Worm (Caenorhabditis elegans) whole organism, L4 larva: ENCODE results near the gene sra-26.
A peak's percentile ranks its signal among the peaks of the same experiment; 100 is the strongest.

Source experiments
- D1046.2 ChIP-seq: fragments of 200-800 bp; sonication (Bioruptor generic); IDR thresholded peaks from 2 replicates; pipeline ENCODE4 v1.3.6; 2022; ENCODE audit warnings: missing genetic modification characterization, missing compliant biosample characterization
- F49E8.2 ChIP-seq: sonication (generic microtip); optimal IDR thresholded peaks from 2 replicates; lab custom pipeline; 2016; ENCODE audit warnings: missing compliant biosample characterization, mild to moderate bottlenecking, missing genetic modification characterization, borderline replicate concordance
- T20F7.1 ChIP-seq: fragments of 200-800 bp; sonication (Bioruptor generic); optimal IDR thresholded peaks from 2 replicates; lab custom pipeline; 2018; ENCODE audit warnings: mild to moderate bottlenecking, missing genetic modification characterization, missing compliant biosample characterization
- Y105C5A.15 ChIP-seq: fragments of 200-800 bp; sonication (Bioruptor generic); IDR thresholded peaks from 2 replicates; pipeline ENCODE4 v1.3.6; 2022; ENCODE audit warnings: missing genetic modification characterization, missing compliant biosample characterization
- Y48G9A.11 ChIP-seq: fragments of 200-800 bp; sonication (Bioruptor generic); IDR thresholded peaks from 2 replicates; pipeline ENCODE4 v1.3.6; 2022; ENCODE audit warnings: missing genetic modification reagents, missing genetic modification characterization, missing compliant biosample characterization
- Y75B8A.6 ChIP-seq: fragments of 200-800 bp; sonication (Bioruptor generic); IDR thresholded peaks from 2 replicates; pipeline ENCODE4 v1.3.6; 2022; ENCODE audit warnings: missing genetic modification reagents, missing genetic modification characterization, missing compliant biosample characterization
- ZK546.5 ChIP-seq, 2 experiments: sonication (generic microtip); optimal IDR thresholded peaks; 2 replicates each; lab custom pipeline; 2017; ENCODE audit warnings: missing biosample characterization in 2 of 2, missing genetic modification characterization in 2 of 2
- ceh-20 ChIP-seq: fragments of 200-800 bp; sonication (Bioruptor generic); IDR thresholded peaks from 2 replicates; pipeline ENCODE4 v1.3.6; 2022; ENCODE audit warnings: missing genetic modification reagents, missing genetic modification characterization, missing compliant biosample characterization
- ceh-62 ChIP-seq: sonication (generic microtip); optimal IDR thresholded peaks from 2 replicates; lab custom pipeline; 2017; ENCODE audit warnings: missing biosample characterization, missing genetic modification characterization
- ceh-82 ChIP-seq: sonication (generic microtip); optimal IDR thresholded peaks from 2 replicates; lab custom pipeline; 2017; ENCODE audit warnings: missing biosample characterization, missing genetic modification characterization
- ces-1 ChIP-seq: fragments of 150-350 bp; sonication (generic microtip); optimal IDR thresholded peaks from 4 replicates; lab custom pipeline; 2014; ENCODE audit warnings: missing biosample characterization, missing genetic modification reagents, missing genetic modification characterization
- daf-16 ChIP-seq, 3 experiments: sonication (generic microtip); optimal IDR thresholded peaks; 2 replicates each; lab custom pipeline; 2016 to 2017; ENCODE audit warnings: missing genetic modification characterization in 3 of 3, missing genetic modification reagents in 3 of 3, mild to moderate bottlenecking in 2 of 3, missing compliant biosample characterization in 2 of 3, missing biosample characterization in 1 of 3, moderate library complexity in 1 of 3
- daf-19 ChIP-seq: fragments of 200-800 bp; sonication (Bioruptor generic); conservative IDR thresholded peaks from 2 replicates; pipeline ENCODE4 v1.3.6; 2022; ENCODE audit warnings: missing genetic modification characterization, missing compliant biosample characterization
- dmd-6 ChIP-seq: fragments of 200-800 bp; sonication (Bioruptor generic); IDR thresholded peaks from 2 replicates; pipeline ENCODE4 v1.3.6; 2022; ENCODE audit warnings: missing genetic modification reagents, missing genetic modification characterization, missing compliant biosample characterization
- dmd-9 ChIP-seq: fragments of 200-800 bp; sonication (Bioruptor generic); IDR thresholded peaks from 2 replicates; pipeline ENCODE4 v1.3.6; 2022; ENCODE audit warnings: missing genetic modification reagents, missing genetic modification characterization, missing compliant biosample characterization
- dve-1 ChIP-seq: sonication (generic microtip); optimal IDR thresholded peaks from 2 replicates; lab custom pipeline; 2017; ENCODE audit warnings: antibody characterized with exemption, mild to moderate bottlenecking, missing genetic modification characterization, missing compliant biosample characterization; ENCODE audit not compliant: insufficient read depth
- egl-27 ChIP-seq: sonication (generic microtip); optimal IDR thresholded peaks from 3 replicates; lab custom pipeline; 2017; ENCODE audit warnings: missing biosample characterization, missing genetic modification reagents, missing genetic modification characterization
- fkh-10 ChIP-seq: fragments of 150-350 bp; optimal IDR thresholded peaks from 2 replicates; lab custom pipeline; 2014; ENCODE audit warnings: missing biosample characterization, missing genetic modification reagents, missing genetic modification characterization
- hlh-11 ChIP-seq: fragments of 200-800 bp; sonication (Bioruptor generic); optimal IDR thresholded peaks from 2 replicates; lab custom pipeline; 2018; ENCODE audit warnings: mild to moderate bottlenecking, missing genetic modification characterization, missing compliant biosample characterization
- hmg-1.1 ChIP-seq: fragments of 200-800 bp; sonication (Bioruptor generic); IDR thresholded peaks from 2 replicates; pipeline ENCODE4 v1.3.6; 2022; ENCODE audit warnings: missing genetic modification reagents, missing genetic modification characterization, missing compliant biosample characterization
- jun-1 ChIP-seq: fragments of 150-350 bp; optimal IDR thresholded peaks from 2 replicates; lab custom pipeline; 2014; ENCODE audit warnings: missing biosample characterization, missing genetic modification reagents, missing genetic modification characterization
- lin-29 ChIP-seq: fragments of 200-800 bp; sonication (Bioruptor generic); IDR thresholded peaks from 2 replicates; pipeline ENCODE4 v1.3.6; 2022; ENCODE audit warnings: missing genetic modification reagents, missing genetic modification characterization, missing compliant biosample characterization
- lin-38 ChIP-seq: fragments of 200-800 bp; sonication (Bioruptor generic); IDR thresholded peaks from 2 replicates; pipeline ENCODE4 v1.3.6; 2022; ENCODE audit warnings: missing genetic modification reagents, missing genetic modification characterization, missing compliant biosample characterization
- lin-39 ChIP-seq: fragments of 150-350 bp; optimal IDR thresholded peaks from 2 replicates; lab custom pipeline; 2014; ENCODE audit warnings: missing biosample characterization, missing genetic modification reagents, missing genetic modification characterization
- lir-3 ChIP-seq: sonication (generic microtip); optimal IDR thresholded peaks from 2 replicates; lab custom pipeline; 2016; ENCODE audit warnings: mild to moderate bottlenecking, missing genetic modification characterization, missing compliant biosample characterization
- lsy-2 ChIP-seq, 2 experiments: fragments of 150-350 bp in 1 of 2; sonication (generic microtip) in 1 of 2; optimal IDR thresholded peaks; 2 replicates each; lab custom pipeline; 2014 to 2017; ENCODE audit warnings: missing biosample characterization in 2 of 2, missing genetic modification characterization in 2 of 2
- madf-5 ChIP-seq, 2 experiments: fragments of 200-800 bp; sonication (Bioruptor generic); IDR thresholded peaks; 2 replicates each; pipeline ENCODE4 v1.3.6; 2022; ENCODE audit warnings: missing compliant biosample characterization in 2 of 2, missing genetic modification characterization in 2 of 2
- madf-9 ChIP-seq: fragments of 200-800 bp; sonication (Bioruptor generic); conservative IDR thresholded peaks from 2 replicates; pipeline ENCODE4 v1.3.6; 2022; ENCODE audit warnings: missing genetic modification reagents, missing genetic modification characterization, missing compliant biosample characterization
- mdl-1 ChIP-seq, 2 experiments: fragments of 150-350 bp in 1 of 2; sonication (generic microtip) in 1 of 2; optimal IDR thresholded peaks; 2 replicates each; lab custom pipeline; 2014 to 2017; ENCODE audit warnings: missing biosample characterization in 2 of 2, missing genetic modification characterization in 2 of 2
- mes-2 ChIP-seq: sonication (generic microtip); optimal IDR thresholded peaks from 2 replicates; lab custom pipeline; 2016; ENCODE audit warnings: missing genotype, mild to moderate bottlenecking, missing genetic modification characterization, missing compliant biosample characterization; ENCODE audit not compliant: poor library complexity, severe bottlenecking
- mxl-2 ChIP-seq: fragments of 200-800 bp; sonication (Bioruptor generic); conservative IDR thresholded peaks from 2 replicates; pipeline ENCODE4 v1.3.6; 2022; ENCODE audit warnings: missing genetic modification reagents, missing genetic modification characterization, missing compliant biosample characterization
- mxl-3 ChIP-seq: fragments of 200-800 bp; sonication (Bioruptor generic); optimal IDR thresholded peaks from 2 replicates; lab custom pipeline; 2018; ENCODE audit warnings: mild to moderate bottlenecking, missing genetic modification characterization, missing compliant biosample characterization
- nhr-102 ChIP-seq: sonication (generic microtip); optimal IDR thresholded peaks from 2 replicates; lab custom pipeline; 2016; ENCODE audit warnings: mild to moderate bottlenecking, missing genetic modification characterization, moderate library complexity, missing compliant biosample characterization
- nhr-237 ChIP-seq: sonication (generic microtip); optimal IDR thresholded peaks from 2 replicates; lab custom pipeline; 2017; ENCODE audit warnings: missing biosample characterization, missing genetic modification characterization
- nhr-25 ChIP-seq: sonication (generic microtip); optimal IDR thresholded peaks from 2 replicates; lab custom pipeline; 2017; ENCODE audit warnings: missing genetic modification characterization, mild to moderate bottlenecking, missing compliant biosample characterization, antibody characterized with exemption, moderate library complexity, borderline replicate concordance; ENCODE audit not compliant: insufficient read depth
- nhr-28 ChIP-seq: fragments of 150-350 bp; optimal IDR thresholded peaks from 2 replicates; lab custom pipeline; 2014; ENCODE audit warnings: missing biosample characterization, missing genetic modification characterization
- nhr-77 ChIP-seq: fragments of 150-350 bp; optimal IDR thresholded peaks from 2 replicates; lab custom pipeline; 2014; ENCODE audit warnings: missing biosample characterization, missing genetic modification characterization
- php-3 ChIP-seq: fragments of 200-800 bp; sonication (Bioruptor generic); IDR thresholded peaks from 2 replicates; pipeline ENCODE4 v1.3.6; 2022; ENCODE audit warnings: missing genetic modification reagents, missing genetic modification characterization, missing compliant biosample characterization
- rbr-2 ChIP-seq: sonication (generic microtip); optimal IDR thresholded peaks from 2 replicates; lab custom pipeline; 2016; ENCODE audit warnings: missing genotype, missing genetic modification characterization, missing compliant biosample characterization
- sdz-12 ChIP-seq: fragments of 200-800 bp; sonication (Bioruptor generic); optimal IDR thresholded peaks from 2 replicates; lab custom pipeline; 2018; ENCODE audit warnings: mild to moderate bottlenecking, missing genetic modification characterization, missing compliant biosample characterization
- set-16 ChIP-seq: fragments of 200-800 bp; sonication (Bioruptor generic); IDR thresholded peaks from 2 replicates; pipeline ENCODE4 v1.3.6; 2022; ENCODE audit warnings: missing genetic modification reagents, missing genetic modification characterization, missing compliant biosample characterization
- snpc-1.2 ChIP-seq: fragments of 200-800 bp; sonication (Bioruptor generic); IDR thresholded peaks from 2 replicates; pipeline ENCODE4 v1.3.6; 2022; ENCODE audit warnings: missing genetic modification reagents, missing genetic modification characterization, missing compliant biosample characterization
- spr-3 ChIP-seq: fragments of 200-800 bp; sonication (Bioruptor generic); optimal IDR thresholded peaks from 2 replicates; lab custom pipeline; 2018; ENCODE audit warnings: mild to moderate bottlenecking, missing genetic modification characterization, missing compliant biosample characterization
- tra-1 ChIP-seq: fragments of 200-800 bp; sonication (Bioruptor generic); IDR thresholded peaks from 2 replicates; pipeline ENCODE4 v1.3.6; 2022; ENCODE audit warnings: missing genetic modification reagents, missing genetic modification characterization, missing compliant biosample characterization
- unc-39 ChIP-seq: sonication (generic microtip); optimal IDR thresholded peaks from 2 replicates; lab custom pipeline; 2017; ENCODE audit warnings: missing biosample characterization, missing genetic modification characterization
- zip-11 ChIP-seq: fragments of 200-800 bp; sonication (Bioruptor generic); IDR thresholded peaks from 2 replicates; pipeline ENCODE4 v1.3.6; 2022; ENCODE audit warnings: missing genetic modification characterization, missing compliant biosample characterization
- ztf-11 ChIP-seq: fragments of 150-350 bp; optimal IDR thresholded peaks from 2 replicates; lab custom pipeline; 2014; ENCODE audit warnings: missing biosample characterization, missing genetic modification characterization
- ztf-7 ChIP-seq: fragments of 150-350 bp; optimal IDR thresholded peaks from 2 replicates; lab custom pipeline; 2014; ENCODE audit warnings: missing biosample characterization, missing genetic modification characterization

The sra-26 gene

ce11 chrII:6679724-6680123, 28.1 kb upstream of the sra-26 start, which contains the start of gene ift-74:
TSS of gene ift-74 (plus strand) at chrII:6680024.
- TF ChIP-seq hlh-11 (tag; lab: Kevin White, UChicago) (no peak), nhr-237 (tag; lab: Kevin White, UChicago) (no peak), zip-11 (GFP tag; lab: Robert Waterston, UW) (no peak), nhr-25 (tag; lab: Kevin White, UChicago) (no peak), Y48G9A.11 (GFP tag; lab: Robert Waterston, UW) (no peak), jun-1 (tag; lab: Kevin White, UChicago) (no peak), ztf-7 (tag; lab: Kevin White, UChicago) (no peak), dve-1 (tag; lab: Kevin White, UChicago) (no peak), unc-39 (no peak), rbr-2 (tag; lab: Kevin White, UChicago) (no peak), Y75B8A.6 (GFP tag; lab: Robert Waterston, UW) (no peak), dmd-6 (no peak), nhr-28 (no peak), snpc-1.2 (no peak)

DNA sequence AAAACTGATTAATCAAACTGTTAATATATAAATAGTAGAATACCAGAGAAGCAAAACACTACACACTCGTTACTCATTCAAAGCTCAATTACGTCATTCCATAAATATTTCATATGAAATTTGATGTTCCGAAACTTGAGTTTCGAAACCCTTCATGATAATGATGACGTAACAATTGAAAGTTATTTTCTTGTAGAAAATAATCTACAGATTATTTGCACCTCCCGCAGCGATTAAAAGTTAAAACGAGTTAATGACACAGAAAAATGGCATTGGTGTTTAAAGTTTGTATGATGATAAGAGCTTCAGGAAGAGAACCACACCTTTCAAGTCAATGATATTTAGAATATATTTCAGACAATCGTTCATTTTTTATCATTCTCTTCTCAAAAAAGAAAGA, 22.3 kb upstream of the sra-26 start, which contains the start of gene H43E16.1:
Gene H43E16.1 (plus strand): TSS at position 375 of the 400 bp plus-strand sequence.
- TF ChIP-seq daf-19 (GFP tag; lab: Robert Waterston, UW): no peak
- TF ChIP-seq dmd-9 (GFP tag; lab: Robert Waterston, UW): no peak
- no peak for TF ChIP-seq mxl-2 (GFP tag; lab: Robert Waterston, UW)
- TF ChIP-seq ZK546.5 (tag; optimal IDR thresholded peaks at IDR 0.05; lab: Kevin White, UChicago): no peak
- TF ChIP-seq Y105C5A.15 (GFP tag; lab: Robert Waterston, UW): no peak
- TF ChIP-seq T20F7.1: no peak
- no peak for TF ChIP-seq mes-2
- TF ChIP-seq set-16 (GFP tag; lab: Robert Waterston, UW): no peak
- TF ChIP-seq php-3 (GFP tag; lab: Robert Waterston, UW): peak; percentile 76
- no peak for TF ChIP-seq daf-16 (GFP tag; optimal IDR thresholded peaks at IDR 0.05; lab: Kevin White, UChicago)
- TF ChIP-seq daf-16 (tag; optimal IDR thresholded peaks at IDR 0.05; lab: Kevin White, UChicago): peak; percentile 57
- TF ChIP-seq lin-29 (GFP tag; lab: Robert Waterston, UW): no peak
- TF ChIP-seq nhr-28: peak; percentile 63
- no peak for TF ChIP-seq spr-3 (GFP tag; lab: Kevin White, UChicago)
- TF ChIP-seq hmg-1.1: no peak
- TF ChIP-seq F49E8.2 (tag; lab: Kevin White, UChicago): no peak
- TF ChIP-seq lin-39 (tag; lab: Kevin White, UChicago): no peak
- no peak for TF ChIP-seq D1046.2 (GFP tag; lab: Robert Waterston, UW)
- no peak for TF ChIP-seq egl-27
- TF ChIP-seq ces-1 (GFP tag; lab: Kevin White, UChicago): no peak
- TF ChIP-seq zip-11 (GFP tag; lab: Robert Waterston, UW): no peak
- TF ChIP-seq tra-1: no peak
- no peak for TF ChIP-seq lir-3
- TF ChIP-seq snpc-1.2: no peak
- no peak for TF ChIP-seq nhr-102 (tag; lab: Kevin White, UChicago)
- no peak for TF ChIP-seq fkh-10 (GFP tag; lab: Kevin White, UChicago)
- TF ChIP-seq nhr-77 (tag; lab: Kevin White, UChicago): peak; percentile 32
- no peak for TF ChIP-seq ceh-62
- TF ChIP-seq ceh-82: no peak
- TF ChIP-seq ztf-7 (tag; lab: Kevin White, UChicago): no peak
- TF ChIP-seq sdz-12: no peak
- no peak for TF ChIP-seq nhr-25 (tag; lab: Kevin White, UChicago)
- no peak for TF ChIP-seq madf-9 (GFP tag; lab: Robert Waterston, UW)
- TF ChIP-seq lsy-2 (tag; optimal IDR thresholded peaks at IDR 0.05; lab: Kevin White, UChicago): no peak
- TF ChIP-seq mdl-1 (tag; optimal IDR thresholded peaks at IDR 0.05; lab: Kevin White, UChicago): no peak
- TF ChIP-seq madf-5 (GFP tag; IDR thresholded peaks at IDR 0.05; lab: Robert Waterston, UW): no peak
- no peak for TF ChIP-seq ceh-20 (GFP tag; lab: Robert Waterston, UW)
- TF ChIP-seq ztf-11: no peak
- TF ChIP-seq Y48G9A.11 (GFP tag; lab: Robert Waterston, UW): no peak
- no peak for TF ChIP-seq lin-38
- TF ChIP-seq mxl-3 (GFP tag; lab: Kevin White, UChicago): no peak
